Worm (Caenorhabditis elegans) whole organism, L4 larva: ENCODE results near the gene npp-18.

Experiments
- Y75B8A.6 ChIP-seq: fragments of 200-800 bp; sonication (Bioruptor generic); IDR thresholded peaks from 2 replicates; pipeline ENCODE4 v1.3.6; 2022; ENCODE audit warnings: missing genetic modification reagents, missing genetic modification characterization, missing compliant biosample characterization
- ceh-20 ChIP-seq: fragments of 200-800 bp; sonication (Bioruptor generic); IDR thresholded peaks from 2 replicates; pipeline ENCODE4 v1.3.6; 2022; ENCODE audit warnings: missing genetic modification reagents, missing genetic modification characterization, missing compliant biosample characterization
- ceh-82 ChIP-seq: sonication (generic microtip); optimal IDR thresholded peaks from 2 replicates; lab custom pipeline; 2017; ENCODE audit warnings: missing biosample characterization, missing genetic modification characterization
- ces-1 ChIP-seq: fragments of 150-350 bp; sonication (generic microtip); optimal IDR thresholded peaks from 4 replicates; lab custom pipeline; 2014; ENCODE audit warnings: missing biosample characterization, missing genetic modification reagents, missing genetic modification characterization
- egl-27 ChIP-seq: sonication (generic microtip); optimal IDR thresholded peaks from 3 replicates; lab custom pipeline; 2017; ENCODE audit warnings: missing biosample characterization, missing genetic modification reagents, missing genetic modification characterization
- egl-43 ChIP-seq: fragments of 200-800 bp; sonication (Bioruptor generic); IDR thresholded peaks from 2 replicates; pipeline ENCODE4 v1.3.6; 2022; ENCODE audit warnings: missing genetic modification reagents, missing genetic modification characterization, missing compliant biosample characterization
- fkh-10 ChIP-seq: fragments of 150-350 bp; optimal IDR thresholded peaks from 2 replicates; lab custom pipeline; 2014; ENCODE audit warnings: missing biosample characterization, missing genetic modification reagents, missing genetic modification characterization
- lin-15B ChIP-seq: fragments of 150-350 bp; sonication (generic microtip); optimal IDR thresholded peaks from 3 replicates; lab custom pipeline; 2014; ENCODE audit warnings: missing biosample characterization, missing genetic modification characterization
- lsy-2 ChIP-seq, 2 experiments: fragments of 150-350 bp in 1 of 2; sonication (generic microtip) in 1 of 2; optimal IDR thresholded peaks; 2 replicates each; lab custom pipeline; 2014 to 2017; ENCODE audit warnings: missing biosample characterization in 2 of 2, missing genetic modification characterization in 2 of 2
- nhr-237 ChIP-seq: sonication (generic microtip); optimal IDR thresholded peaks from 2 replicates; lab custom pipeline; 2017; ENCODE audit warnings: missing biosample characterization, missing genetic modification characterization
- sdz-12 ChIP-seq: fragments of 200-800 bp; sonication (Bioruptor generic); optimal IDR thresholded peaks from 2 replicates; lab custom pipeline; 2018; ENCODE audit warnings: mild to moderate bottlenecking, missing genetic modification characterization, missing compliant biosample characterization
- unc-130 ChIP-seq: sonication (generic microtip); optimal IDR thresholded peaks from 2 replicates; lab custom pipeline; 2016; ENCODE audit warnings: missing genetic modification reagents, missing genetic modification characterization, missing compliant biosample characterization
- ztf-11 ChIP-seq: fragments of 150-350 bp; optimal IDR thresholded peaks from 2 replicates; lab custom pipeline; 2014; ENCODE audit warnings: missing biosample characterization, missing genetic modification characterization

- TF ChIP-seq ceh-20 (GFP tag; lab: Robert Waterston, UW) (no peak), unc-130 (no peak), Y75B8A.6 (no peak), egl-27 (tag; lab: Kevin White, UChicago) (no peak), fkh-10 (no peak), nhr-237 (no peak), ceh-82 (tag; lab: Kevin White, UChicago) (no peak), egl-43 (GFP tag; lab: Robert Waterston, UW) (no peak), ces-1 (GFP tag; lab: Kevin White, UChicago) (no peak), lsy-2 (tag; optimal IDR thresholded peaks at IDR 0.05; lab: Kevin White, UChicago) (peak in 1 of 2 experiments; percentile 53), lin-15B (no peak), sdz-12 (GFP tag; lab: Kevin White, UChicago) (no peak), ztf-11 (tag; lab: Kevin White, UChicago) (no peak)
Measured at ce11 chrIII:13307107-13307506, 10.5 kb downstream of the npp-18 start, which contains the start of the genes klp-19 and slc-36.1.
